Worm (Caenorhabditis elegans) whole organism, mixed stage, embryonic: ENCODE data around the gene zzz-1.

Experiments used
- M03D4.4 ChIP-seq: sonication (generic microtip); optimal IDR thresholded peaks from 2 replicates; lab custom pipeline; 2017; ENCODE audit warnings: mild to moderate bottlenecking, missing genetic modification characterization, missing compliant biosample characterization
- blmp-1 ChIP-seq: fragments of 150-350 bp; optimal IDR thresholded peaks from 2 replicates; lab custom pipeline; 2014; ENCODE audit warnings: missing biosample characterization, missing genetic modification characterization
- ceh-39 ChIP-seq: fragments of 150-350 bp; optimal IDR thresholded peaks from 2 replicates; lab custom pipeline; 2014; ENCODE audit warnings: missing biosample characterization, missing genetic modification characterization
- ceh-43 ChIP-seq: fragments of 200-800 bp; sonication (Bioruptor generic); optimal IDR thresholded peaks from 2 replicates; lab custom pipeline; 2018; ENCODE audit warnings: mild to moderate bottlenecking, missing genetic modification characterization, moderate library complexity, missing compliant biosample characterization
- ceh-83 ChIP-seq: fragments of 200-800 bp; sonication (Bioruptor generic); optimal IDR thresholded peaks from 2 replicates; lab custom pipeline; 2018; ENCODE audit warnings: mild to moderate bottlenecking, missing genetic modification characterization, missing compliant biosample characterization
- ces-1 ChIP-seq: fragments of 150-350 bp; optimal IDR thresholded peaks from 2 replicates; lab custom pipeline; 2014; ENCODE audit warnings: missing biosample characterization, missing genetic modification reagents, missing genetic modification characterization
- drap-1 ChIP-seq: fragments of 200-800 bp; sonication (Bioruptor generic); optimal IDR thresholded peaks from 3 replicates; lab custom pipeline; 2018; ENCODE audit warnings: mild to moderate bottlenecking, missing genetic modification characterization, missing compliant biosample characterization
- elt-1 ChIP-seq: sonication (generic microtip); optimal IDR thresholded peaks from 2 replicates; lab custom pipeline; 2017; ENCODE audit warnings: missing genetic modification characterization, mild to moderate bottlenecking, missing compliant biosample characterization, antibody characterized with exemption, moderate library complexity, borderline replicate concordance; ENCODE audit not compliant: insufficient read depth
- elt-3 ChIP-seq: fragments of 150-350 bp; optimal IDR thresholded peaks from 2 replicates; lab custom pipeline; 2014; ENCODE audit warnings: missing biosample characterization, missing genetic modification characterization
- flh-1 ChIP-seq: fragments of 200-800 bp; sonication (Bioruptor generic); optimal IDR thresholded peaks from 2 replicates; lab custom pipeline; 2018; ENCODE audit warnings: mild to moderate bottlenecking, missing genetic modification characterization, moderate library complexity, missing compliant biosample characterization
- ham-2 ChIP-seq: fragments of 200-800 bp; sonication (Bioruptor generic); optimal IDR thresholded peaks from 2 replicates; lab custom pipeline; 2018; ENCODE audit warnings: mild to moderate bottlenecking, missing genetic modification characterization, missing compliant biosample characterization
- hlh-1 ChIP-seq: fragments of 150-350 bp; optimal IDR thresholded peaks from 2 replicates; lab custom pipeline; 2014; ENCODE audit warnings: missing biosample characterization, missing genetic modification reagents, missing genetic modification characterization
- lsy-2 ChIP-seq: fragments of 150-350 bp; optimal IDR thresholded peaks from 2 replicates; lab custom pipeline; 2014; ENCODE audit warnings: missing biosample characterization, missing genetic modification characterization
- mab-5 ChIP-seq: fragments of 150-350 bp; optimal IDR thresholded peaks from 2 replicates; lab custom pipeline; 2014; ENCODE audit warnings: missing biosample characterization, missing genetic modification characterization
- mep-1 ChIP-seq: fragments of 150-350 bp; optimal IDR thresholded peaks from 2 replicates; lab custom pipeline; 2017; ENCODE audit warnings: missing biosample characterization, missing genetic modification reagents, missing genetic modification characterization, inconsistent platforms
- nhr-12 ChIP-seq: fragments of 150-350 bp; optimal IDR thresholded peaks from 2 replicates; lab custom pipeline; 2014; ENCODE audit warnings: missing biosample characterization, missing genetic modification characterization
- nhr-2 ChIP-seq: fragments of 150-350 bp; optimal IDR thresholded peaks from 2 replicates; lab custom pipeline; 2014; ENCODE audit warnings: missing biosample characterization, missing genetic modification characterization
- nhr-237 ChIP-seq: fragments of 150-350 bp; optimal IDR thresholded peaks from 2 replicates; lab custom pipeline; 2014; ENCODE audit warnings: missing biosample characterization, missing genetic modification characterization
- nhr-28 ChIP-seq: fragments of 150-350 bp; optimal IDR thresholded peaks from 2 replicates; lab custom pipeline; 2014; ENCODE audit warnings: missing biosample characterization, missing genetic modification characterization
- nhr-76 ChIP-seq: sonication (generic microtip); optimal IDR thresholded peaks from 2 replicates; lab custom pipeline; 2017; ENCODE audit warnings: missing biosample characterization, missing genetic modification characterization
- pha-4 ChIP-seq: fragments of 150-350 bp; optimal IDR thresholded peaks from 2 replicates; lab custom pipeline; 2018; ENCODE audit warnings: missing biosample characterization, missing genetic modification reagents, missing genetic modification characterization
- sem-2 ChIP-seq: fragments of 200-800 bp; sonication (Bioruptor generic); optimal IDR thresholded peaks from 2 replicates; lab custom pipeline; 2018; ENCODE audit warnings: mild to moderate bottlenecking, missing genetic modification characterization, missing compliant biosample characterization
- snpc-4 ChIP-seq: fragments of 150-350 bp; optimal IDR thresholded peaks from 2 replicates; lab custom pipeline; 2014; ENCODE audit warnings: missing biosample characterization, missing genetic modification characterization
- unc-120 ChIP-seq: sonication (generic microtip); optimal IDR thresholded peaks from 2 replicates; lab custom pipeline; 2017; ENCODE audit warnings: missing genetic modification characterization, missing compliant biosample characterization; ENCODE audit not compliant: poor library complexity, severe bottlenecking
- unc-39 ChIP-seq: fragments of 150-350 bp; optimal IDR thresholded peaks from 2 replicates; lab custom pipeline; 2014; ENCODE audit warnings: missing biosample characterization, missing genetic modification characterization
- unc-62 ChIP-seq: fragments of 150-350 bp; optimal IDR thresholded peaks from 2 replicates; lab custom pipeline; 2014; ENCODE audit warnings: missing biosample characterization, missing genetic modification reagents, missing genetic modification characterization
- zip-8 ChIP-seq: fragments of 150-350 bp; optimal IDR thresholded peaks from 2 replicates; lab custom pipeline; 2014; ENCODE audit warnings: missing biosample characterization, missing genetic modification characterization
- ztf-11 ChIP-seq: fragments of 150-350 bp; optimal IDR thresholded peaks from 2 replicates; lab custom pipeline; 2014; ENCODE audit warnings: missing biosample characterization, missing genetic modification characterization

The zzz-1 gene

ce11 chrV:10947210-10947609, 38.2 kb upstream of the zzz-1 start:
- TF ChIP-seq mep-1 (tag; lab: Kevin White, UChicago) (no peak), zip-8 (tag; lab: Kevin White, UChicago) (no peak), nhr-2 (tag; lab: Kevin White, UChicago) (no peak), M03D4.4 (tag; lab: Kevin White, UChicago) (no peak), elt-1 (tag; lab: Kevin White, UChicago) (no peak), mab-5 (tag; lab: Kevin White, UChicago) (no peak), ceh-83 (GFP tag; lab: Kevin White, UChicago) (no peak), ham-2 (GFP tag; lab: Kevin White, UChicago) (no peak), nhr-28 (tag; lab: Kevin White, UChicago) (no peak), ces-1 (GFP tag; lab: Kevin White, UChicago) (no peak)

DNA sequence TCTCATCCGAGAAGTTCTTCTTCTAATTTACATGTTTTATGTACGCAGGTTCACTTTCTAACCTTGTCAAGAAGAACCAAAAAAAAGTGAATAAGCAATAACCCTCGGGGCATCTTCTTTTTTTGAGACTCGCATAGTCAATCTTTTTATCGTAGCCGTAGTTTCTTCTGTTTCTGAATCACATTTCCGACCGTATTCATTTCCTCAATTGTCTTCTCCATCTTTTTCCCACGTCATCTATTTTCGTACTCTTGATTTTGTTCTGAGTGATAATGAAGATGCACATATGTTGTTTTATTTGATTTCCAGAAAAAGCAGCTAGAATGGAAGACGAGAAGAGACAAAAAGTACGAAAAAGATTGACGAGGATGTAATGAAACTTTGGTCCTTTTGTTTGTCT, 35.9 kb upstream of the zzz-1 start:
- TF ChIP-seq mep-1 (tag; lab: Kevin White, UChicago) (no peak), ces-1 (GFP tag; lab: Kevin White, UChicago) (peak; percentile 28)

DNA sequence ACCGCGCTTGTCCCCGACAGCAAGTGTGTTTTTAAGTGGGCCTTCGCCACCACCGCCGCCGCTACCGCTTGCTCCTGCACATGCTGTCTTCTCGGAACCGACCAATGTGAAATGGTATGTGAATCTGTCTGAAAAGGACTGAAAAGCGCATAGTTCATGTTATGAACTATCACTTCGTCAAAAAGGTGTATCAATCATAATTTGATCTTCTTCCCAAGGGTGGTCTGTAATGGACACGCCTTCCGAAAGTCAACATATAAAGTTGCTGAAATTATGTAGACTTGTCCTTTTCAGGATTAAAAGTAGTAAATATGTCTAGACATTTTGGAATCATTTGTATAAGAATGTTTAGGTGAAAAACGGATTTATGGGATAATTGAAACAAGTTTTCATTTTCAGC, 33.2 kb upstream of the zzz-1 start, which contains the start of gene zip-9:
TSS of gene zip-9 (plus strand) at position 301 of the 400 bp plus-strand sequence.
- TF ChIP-seq elt-3 (tag; lab: Kevin White, UChicago) (no peak), sem-2 (GFP tag; lab: Kevin White, UChicago) (no peak), nhr-12 (tag; lab: Kevin White, UChicago) (no peak), mep-1 (tag; lab: Kevin White, UChicago) (no peak)

ce11 chrV:10941150-10941549, 32.2 kb upstream of the zzz-1 start, which contains the start of gene F17C11.26:
TSS of gene F17C11.26 (plus strand) at chrV:10941450.
- TF ChIP-seq drap-1 (GFP tag; lab: Kevin White, UChicago) (no peak), nhr-2 (tag; lab: Kevin White, UChicago) (no peak), mep-1 (tag; lab: Kevin White, UChicago) (no peak), elt-3 (tag; lab: Kevin White, UChicago) (no peak), sem-2 (GFP tag; lab: Kevin White, UChicago) (no peak), unc-39 (tag; lab: Kevin White, UChicago) (no peak), M03D4.4 (tag; lab: Kevin White, UChicago) (no peak), nhr-237 (no peak), ces-1 (GFP tag; lab: Kevin White, UChicago) (no peak)

DNA sequence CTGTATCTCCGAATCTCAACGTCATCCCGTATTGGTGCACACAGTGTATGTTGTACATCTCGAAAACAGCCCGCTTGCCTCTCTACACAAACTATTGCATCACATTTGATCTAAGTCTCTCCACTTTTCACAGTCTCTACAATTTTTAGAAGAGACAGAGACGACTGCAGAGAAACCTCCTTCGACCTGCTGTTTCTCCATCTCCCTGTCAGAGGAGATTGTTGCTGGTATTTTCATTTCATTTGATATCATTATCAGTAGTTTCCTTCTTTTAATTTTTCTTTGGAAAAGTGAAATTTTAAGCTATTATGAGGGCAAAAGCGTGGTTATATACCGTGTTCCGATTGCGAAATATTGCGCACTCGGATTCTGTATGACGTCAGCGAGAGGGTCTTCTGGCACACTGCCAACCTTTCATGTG, 31.6 kb upstream of the zzz-1 start:
- TF ChIP-seq elt-1 (tag; lab: Kevin White, UChicago): no peak
- no peak for TF ChIP-seq nhr-76
- TF ChIP-seq unc-120 (tag; lab: Kevin White, UChicago): peak; percentile 34
- peak; percentile 68 for TF ChIP-seq nhr-2 (tag; lab: Kevin White, UChicago)
- no peak for TF ChIP-seq ceh-43
- TF ChIP-seq ham-2 (GFP tag; lab: Kevin White, UChicago): peak; percentile 39
- no peak for TF ChIP-seq nhr-237
- TF ChIP-seq flh-1 (GFP tag; lab: Kevin White, UChicago): no peak
- TF ChIP-seq unc-39 (tag; lab: Kevin White, UChicago): no peak
- TF ChIP-seq ceh-83 (GFP tag; lab: Kevin White, UChicago): no peak
- TF ChIP-seq elt-3 (tag; lab: Kevin White, UChicago): no peak
- peak; percentile 9 for TF ChIP-seq hlh-1 (tag; lab: Kevin White, UChicago)
- peak; percentile 50 for TF ChIP-seq mep-1 (tag; lab: Kevin White, UChicago)
- TF ChIP-seq drap-1 (GFP tag; lab: Kevin White, UChicago): peak; percentile 20
- TF ChIP-seq blmp-1 (tag; lab: Kevin White, UChicago): peak; percentile 14
- TF ChIP-seq ztf-11 (tag; lab: Kevin White, UChicago): no peak
- no peak for TF ChIP-seq snpc-4 (tag; lab: Kevin White, UChicago)
- TF ChIP-seq pha-4: peak; percentile 4
- peak; percentile 66 for TF ChIP-seq zip-8 (tag; lab: Kevin White, UChicago)
- peak; percentile 58 for TF ChIP-seq ces-1 (GFP tag; lab: Kevin White, UChicago)
- TF ChIP-seq unc-62: peak; percentile 75
- TF ChIP-seq ceh-39 (tag; lab: Kevin White, UChicago): peak; percentile 43
- TF ChIP-seq lsy-2 (tag; lab: Kevin White, UChicago): peak; percentile 22
